Fruit fly (Drosophila melanogaster): Measurements from ENCODE around the gene CG3598.

DNA sequence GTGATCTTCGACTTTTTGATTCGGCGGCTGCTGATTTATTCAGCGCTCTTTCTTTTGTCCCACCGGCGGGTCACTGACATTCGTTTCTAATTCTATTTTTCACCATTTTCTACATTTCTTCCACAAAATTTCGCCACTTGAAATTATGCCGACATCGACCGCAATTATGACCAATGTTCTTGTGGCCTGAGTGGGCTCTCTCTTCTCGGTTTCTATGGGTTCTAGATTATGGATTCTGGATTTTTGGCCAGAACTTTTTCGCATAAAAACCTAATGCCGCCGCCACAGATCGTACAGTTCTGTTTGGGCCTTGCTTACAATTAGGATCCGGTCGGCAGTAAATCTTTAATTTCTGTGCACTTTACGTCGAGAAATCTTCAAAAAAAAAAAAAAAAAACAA is at the start of gene CG3598:
- TF ChIP-seq Hr83 (GFP tag; optimal IDR thresholded peaks at IDR 0.05; ENCODE audit: poor library complexity, severe bottlenecking) (no peak), jim (GFP tag; optimal IDR thresholded peaks at IDR 0.05) (no peak), Hnf4 (GFP tag; optimal IDR thresholded peaks at IDR 0.05) (no peak)

All from whole organism, wandering third instar larva.